Fruit fly (Drosophila melanogaster) whole organism, pupa: ENCODE measurements around the gene TotE.

Source experiments
- CG10348 ChIP-seq: fragments of 200-800 bp; sonication (Bioruptor generic); IDR thresholded peaks from 2 replicates; pipeline ENCODE4 v1.3.6; 2022; ENCODE audit warnings: missing biosample characterization, missing genetic modification characterization
- CG12605 ChIP-seq: fragments of 200-800 bp; sonication (Bioruptor generic); IDR thresholded peaks from 2 replicates; pipeline ENCODE4 v1.3.6; 2022; ENCODE audit warnings: missing biosample characterization, missing genetic modification characterization
- CG13204 ChIP-seq: fragments of 200-800 bp; sonication (Bioruptor generic); optimal IDR thresholded peaks from 2 replicates; lab custom pipeline; 2018; ENCODE audit warnings: missing biosample characterization, mild to moderate bottlenecking, missing genetic modification characterization, moderate library complexity
- CG14655 ChIP-seq: fragments of 200-800 bp; sonication (Bioruptor generic); optimal IDR thresholded peaks from 3 replicates; lab custom pipeline; 2017; ENCODE audit warnings: mild to moderate bottlenecking, missing biosample characterization, missing genetic modification reagents, missing genetic modification characterization
- CG15710 ChIP-seq: fragments of 200-800 bp; sonication (Bioruptor generic); optimal IDR thresholded peaks from 2 replicates; lab custom pipeline; 2018; ENCODE audit warnings: missing biosample characterization, mild to moderate bottlenecking, missing genetic modification characterization, moderate library complexity
- CG17806 ChIP-seq: fragments of 200-800 bp; sonication (Bioruptor generic); optimal IDR thresholded peaks from 2 replicates; lab custom pipeline; 2018; ENCODE audit warnings: missing biosample characterization, mild to moderate bottlenecking, missing genetic modification characterization, moderate library complexity
- CG32121 ChIP-seq: fragments of 200-800 bp; sonication (Bioruptor generic); IDR thresholded peaks from 2 replicates; pipeline ENCODE4 v1.3.6; 2022; ENCODE audit warnings: missing biosample characterization, missing genetic modification characterization
- CG34367 ChIP-seq: fragments of 200-800 bp; sonication (Bioruptor generic); optimal IDR thresholded peaks from 2 replicates; lab custom pipeline; 2018; ENCODE audit warnings: missing biosample characterization, mild to moderate bottlenecking, missing genetic modification characterization
- CG4496 ChIP-seq: fragments of 200-800 bp; sonication (Bioruptor generic); IDR thresholded peaks from 3 replicates; pipeline ENCODE4 v1.3.6; 2022; ENCODE audit warnings: missing biosample characterization, missing genetic modification characterization
- CG8159 ChIP-seq: fragments of 200-800 bp; sonication (Bioruptor generic); optimal IDR thresholded peaks from 3 replicates; lab custom pipeline; 2018; ENCODE audit warnings: missing biosample characterization, mild to moderate bottlenecking, missing genetic modification characterization, moderate library complexity
- CG8301 ChIP-seq: fragments of 200-800 bp; sonication (Bioruptor generic); optimal IDR thresholded peaks from 2 replicates; lab custom pipeline; 2018; ENCODE audit warnings: missing biosample characterization, mild to moderate bottlenecking, missing genetic modification characterization
- CG9948 ChIP-seq: fragments of 200-800 bp; sonication (Bioruptor generic); optimal IDR thresholded peaks from 2 replicates; lab custom pipeline; 2018; ENCODE audit warnings: missing biosample characterization, mild to moderate bottlenecking, missing genetic modification characterization, moderate library complexity
- D1 ChIP-seq: fragments of 200-800 bp; sonication (Bioruptor generic); optimal IDR thresholded peaks from 2 replicates; lab custom pipeline; 2018; ENCODE audit warnings: missing biosample characterization, mild to moderate bottlenecking, missing genetic modification characterization, moderate library complexity
- EcR ChIP-seq: fragments of 200-800 bp; sonication (Bioruptor generic); optimal IDR thresholded peaks from 3 replicates; lab custom pipeline; 2019; ENCODE audit warnings: missing biosample characterization, missing genetic modification characterization, mild to moderate bottlenecking, moderate library complexity, missing genetic modification reagents
- Ets98B ChIP-seq: fragments of 200-800 bp; sonication (Bioruptor generic); IDR thresholded peaks from 2 replicates; pipeline ENCODE4 v1.3.6; 2022; ENCODE audit warnings: missing biosample characterization, missing genetic modification characterization
- Pif1A ChIP-seq: fragments of 200-800 bp; sonication (Bioruptor generic); optimal IDR thresholded peaks from 3 replicates; lab custom pipeline; 2016; ENCODE audit warnings: missing biosample characterization, missing genetic modification characterization
- Pif1B ChIP-seq: fragments of 200-800 bp; sonication (Bioruptor generic); optimal IDR thresholded peaks from 3 replicates; lab custom pipeline; 2016; ENCODE audit warnings: missing biosample characterization, missing genetic modification characterization
- Snoo ChIP-seq: fragments of 200-800 bp; sonication (Bioruptor generic); optimal IDR thresholded peaks from 3 replicates; lab custom pipeline; 2017; ENCODE audit warnings: missing biosample characterization, mild to moderate bottlenecking, missing genetic modification characterization, inconsistent platforms
- fd96Ca ChIP-seq: fragments of 200-800 bp; sonication (Bioruptor generic); IDR thresholded peaks from 3 replicates; pipeline ENCODE4 v1.3.6; 2022; ENCODE audit warnings: missing biosample characterization, missing genetic modification characterization
- gl ChIP-seq: fragments of 200-800 bp; sonication (Bioruptor generic); optimal IDR thresholded peaks from 2 replicates; lab custom pipeline; 2018; ENCODE audit warnings: missing biosample characterization, mild to moderate bottlenecking, missing genetic modification characterization
- rn ChIP-seq: fragments of 200-800 bp; sonication (Bioruptor generic); IDR thresholded peaks from 2 replicates; pipeline ENCODE4 v1.3.6; 2022; ENCODE audit warnings: missing biosample characterization, missing genetic modification characterization

The TotE gene

DNA sequence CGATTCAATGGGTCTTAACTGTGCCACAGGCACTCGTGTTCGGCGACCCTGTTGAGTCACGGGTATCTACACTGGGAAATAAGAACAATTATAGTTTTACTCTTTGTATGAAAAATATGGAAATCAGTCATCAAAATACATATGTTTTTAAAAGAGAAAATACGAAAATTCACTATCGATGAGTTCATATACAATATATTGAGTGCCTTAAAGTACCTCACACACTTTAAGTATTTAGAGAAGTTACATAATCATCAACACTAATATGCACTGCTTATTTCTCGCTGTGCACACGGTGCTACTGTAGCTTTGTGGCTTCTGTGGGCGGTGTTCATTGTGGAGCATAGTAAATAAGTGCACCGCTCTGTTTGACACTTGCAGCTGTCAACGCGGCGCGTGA lies 28.9 kb downstream of the TotE start:
- peak; percentile 64 for TF ChIP-seq CG4496 (GFP tag; lab: Robert Waterston, UW)
- TF ChIP-seq Pif1B = no peak
- TF ChIP-seq fd96Ca = 0 out of 3 replicates have a peak, but pooled peaks have one; percentile 22
- TF ChIP-seq gl (tag; lab: Kevin White, UChicago) = no peak
- peak; percentile 55 for TF ChIP-seq CG8159 (tag; lab: Kevin White, UChicago)
- no peak for TF ChIP-seq CG34367
- 0 out of 2 replicates have a peak, but pooled peaks have one; percentile 32 for TF ChIP-seq CG12605
- no peak for TF ChIP-seq CG10348 (GFP tag; lab: Robert Waterston, UW)
- TF ChIP-seq EcR (GFP tag; lab: Kevin White, UChicago) = peak; percentile 16
- no peak for TF ChIP-seq Snoo (tag; lab: Kevin White, UChicago)
- no peak for TF ChIP-seq D1 (tag; lab: Kevin White, UChicago)
- peak; percentile 52 for TF ChIP-seq Pif1A
- no peak for TF ChIP-seq CG13204 (GFP tag; lab: Kevin White, UChicago)
- no peak for TF ChIP-seq rn (GFP tag; lab: Robert Waterston, UW)
- TF ChIP-seq CG8301 (tag; lab: Kevin White, UChicago) = peak; percentile 71
- peak; percentile 79 for TF ChIP-seq Ets98B
- TF ChIP-seq CG14655 = peak; percentile 72
- TF ChIP-seq CG32121 (GFP tag; lab: Robert Waterston, UW) = peak; percentile 75
- TF ChIP-seq CG15710 (tag; lab: Kevin White, UChicago) = no peak
- TF ChIP-seq CG17806 (tag; lab: Kevin White, UChicago) = peak; percentile 24
- peak; percentile 39 for TF ChIP-seq CG9948 (tag; lab: Kevin White, UChicago)

DNA sequence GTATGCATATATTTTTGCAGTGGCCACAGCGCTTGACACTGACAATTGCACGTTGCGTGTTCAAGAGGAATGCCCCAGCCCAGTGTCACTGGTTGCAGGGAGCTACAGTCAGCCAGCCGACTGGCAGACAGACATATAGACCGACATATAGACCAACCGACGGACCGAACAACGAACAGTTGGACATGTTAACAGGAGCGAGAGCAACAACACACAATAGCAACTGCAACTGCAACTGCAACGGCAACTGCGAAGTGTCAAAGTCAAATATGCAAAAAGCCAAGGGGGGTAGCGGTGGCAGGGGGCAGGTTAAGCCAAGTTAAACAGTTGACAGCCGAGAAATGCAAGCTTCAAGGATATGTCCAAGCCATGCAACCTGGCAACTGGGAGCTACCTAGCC lies 38.3 kb downstream of the TotE start:
- TF ChIP-seq EcR (GFP tag; lab: Kevin White, UChicago) = peak; percentile 61
- TF ChIP-seq CG12605 = no peak
- TF ChIP-seq, all 21 proteins: peak for 1

DNA sequence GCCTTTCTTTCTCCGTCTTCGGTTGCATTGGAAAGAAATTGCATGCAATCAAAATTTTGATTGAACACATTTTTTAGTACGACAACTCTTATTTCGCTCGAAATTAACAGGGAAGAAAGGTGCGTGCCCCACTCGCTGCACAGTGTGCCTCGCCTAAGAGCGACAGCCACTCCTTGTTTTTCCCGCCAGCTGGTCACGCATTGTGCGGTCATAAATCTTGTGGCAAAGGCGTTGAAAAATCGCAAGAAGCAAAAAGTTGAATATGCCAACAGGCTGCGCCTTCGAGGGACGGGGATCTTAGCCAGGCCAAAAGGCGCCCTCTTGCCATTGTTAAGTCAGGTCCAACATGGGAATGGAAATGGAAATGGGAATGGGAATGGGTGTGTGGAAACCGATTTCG lies 41.2 kb downstream of the TotE start:
- TF ChIP-seq CG8159 (tag; lab: Kevin White, UChicago) = no peak
- peak; percentile 29; the same call in 1 of the 3 replicates for TF ChIP-seq CG4496 (GFP tag; lab: Robert Waterston, UW)

DNA sequence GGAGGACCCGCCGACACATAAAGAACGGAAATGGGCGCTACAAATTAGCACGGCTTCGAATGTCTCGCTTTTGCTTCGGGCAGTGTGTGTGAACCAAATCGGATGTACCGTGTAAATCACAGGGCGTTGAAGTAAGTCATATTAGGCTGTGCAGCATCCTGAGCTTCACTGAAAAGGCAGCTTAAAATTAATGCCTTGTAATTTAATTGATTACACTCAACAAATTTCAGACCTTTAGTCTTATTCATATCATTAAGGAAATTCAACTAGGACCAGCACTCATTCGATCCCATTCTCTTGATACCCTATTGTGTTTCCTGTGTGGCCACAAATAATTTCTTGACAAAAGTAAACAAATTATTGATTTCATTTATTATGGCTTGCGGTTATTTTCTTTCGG lies 43.4 kb downstream of the TotE start:
- TF ChIP-seq CG9948 (tag; lab: Kevin White, UChicago) (peak; percentile 79), Pif1B (peak; percentile 69), Ets98B (peak; percentile 81), CG15710 (tag; lab: Kevin White, UChicago) (peak; percentile 74), Pif1A (peak; percentile 87), rn (GFP tag; lab: Robert Waterston, UW) (peak; percentile 70), CG10348 (GFP tag; lab: Robert Waterston, UW) (peak; percentile 53), CG34367 (peak; percentile 64), CG4496 (GFP tag; lab: Robert Waterston, UW) (peak; percentile 93), CG13204 (GFP tag; lab: Kevin White, UChicago) (no peak), CG17806 (tag; lab: Kevin White, UChicago) (peak; percentile 84), fd96Ca (peak; percentile 85), D1 (tag; lab: Kevin White, UChicago) (peak; percentile 30), gl (tag; lab: Kevin White, UChicago) (peak; percentile 65), CG32121 (GFP tag; lab: Robert Waterston, UW) (peak; percentile 69), EcR (GFP tag; lab: Kevin White, UChicago) (no peak), CG14655 (peak; percentile 71), CG8301 (tag; lab: Kevin White, UChicago) (peak; percentile 61), Snoo (tag; lab: Kevin White, UChicago) (peak; percentile 77), CG12605 (peak; percentile 49), CG8159 (tag; lab: Kevin White, UChicago) (peak; percentile 82)

DNA sequence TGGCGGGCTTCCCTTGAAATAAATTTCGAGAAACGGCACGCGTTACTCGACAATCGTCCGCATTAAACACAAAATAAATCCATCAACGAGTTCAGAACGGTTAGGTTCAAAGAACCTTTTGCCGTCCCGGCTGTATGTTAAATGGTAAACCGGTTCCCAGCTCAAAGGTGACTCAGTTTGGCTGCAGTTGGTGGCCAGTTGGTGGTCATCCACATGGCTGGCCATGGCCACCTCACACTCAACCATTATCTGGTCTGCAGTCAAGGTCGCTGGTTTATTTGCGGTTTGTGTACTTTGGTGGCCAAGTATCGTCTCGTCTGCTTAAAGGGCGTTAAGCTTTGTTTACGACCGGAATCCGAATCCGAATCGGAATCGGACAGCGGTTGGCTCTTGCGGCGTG lies 43.9 kb downstream of the TotE start:
- TF ChIP-seq CG8301 (tag; lab: Kevin White, UChicago) (no peak), CG9948 (tag; lab: Kevin White, UChicago) (no peak), EcR (GFP tag; lab: Kevin White, UChicago) (peak; percentile 97), CG32121 (GFP tag; lab: Robert Waterston, UW) (no peak), CG13204 (GFP tag; lab: Kevin White, UChicago) (no peak)

DNA sequence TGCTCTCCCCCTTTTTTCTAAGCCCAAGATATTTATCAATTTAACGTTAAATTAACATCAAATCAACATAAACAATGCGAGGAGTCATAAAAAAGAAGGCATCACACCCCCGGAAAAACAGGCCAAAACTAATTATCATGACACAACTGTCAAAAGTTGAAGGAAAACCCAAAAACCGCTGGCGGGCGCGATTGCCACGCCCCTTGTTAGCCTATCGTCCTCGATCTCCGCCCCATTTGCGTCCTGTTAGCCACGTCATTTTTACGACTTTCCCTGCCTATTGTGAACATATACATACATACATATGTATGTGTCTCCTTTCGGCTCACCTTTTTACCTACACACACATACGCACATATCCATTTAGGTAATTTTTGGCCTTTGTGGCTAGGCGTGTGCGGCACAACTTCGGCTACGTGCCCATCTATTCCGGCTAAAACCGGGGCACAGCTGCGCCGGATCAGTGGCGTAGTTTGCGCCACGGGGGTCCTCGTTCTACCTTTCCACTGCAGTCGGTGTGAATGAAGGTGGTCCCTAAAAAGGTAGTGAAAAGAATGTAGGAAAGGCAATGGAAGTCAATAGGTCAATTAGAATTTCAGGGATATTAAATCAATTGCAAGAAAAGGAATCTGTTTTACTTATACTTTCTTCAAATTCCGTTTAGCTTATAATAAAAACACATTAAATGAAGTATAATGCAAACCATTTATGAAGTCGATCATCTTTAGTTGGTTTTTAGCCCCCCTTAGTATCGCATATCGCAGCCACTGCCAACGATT lies 46.6 kb downstream of the TotE start:
- TF ChIP-seq D1 (tag; lab: Kevin White, UChicago) = no peak
- peak; percentile 19 for TF ChIP-seq CG14655
- no peak for TF ChIP-seq CG13204 (GFP tag; lab: Kevin White, UChicago)
- TF ChIP-seq Snoo (tag; lab: Kevin White, UChicago) = no peak
- no peak for TF ChIP-seq Pif1A
- TF ChIP-seq Pif1B = no peak
- no peak for TF ChIP-seq fd96Ca
- TF ChIP-seq EcR (GFP tag; lab: Kevin White, UChicago) = no peak
- TF ChIP-seq CG9948 (tag; lab: Kevin White, UChicago) = peak; percentile 6
- no peak for TF ChIP-seq CG12605
- TF ChIP-seq Ets98B = no peak
- no peak for TF ChIP-seq CG34367
- TF ChIP-seq gl (tag; lab: Kevin White, UChicago) = no peak
- TF ChIP-seq CG15710 (tag; lab: Kevin White, UChicago) = no peak
- TF ChIP-seq CG4496 (GFP tag; lab: Robert Waterston, UW) = no peak
